Worm (Caenorhabditis elegans): ENCODE data around the gene Y54G11A.7.

The Y54G11A.7 gene

DNA sequence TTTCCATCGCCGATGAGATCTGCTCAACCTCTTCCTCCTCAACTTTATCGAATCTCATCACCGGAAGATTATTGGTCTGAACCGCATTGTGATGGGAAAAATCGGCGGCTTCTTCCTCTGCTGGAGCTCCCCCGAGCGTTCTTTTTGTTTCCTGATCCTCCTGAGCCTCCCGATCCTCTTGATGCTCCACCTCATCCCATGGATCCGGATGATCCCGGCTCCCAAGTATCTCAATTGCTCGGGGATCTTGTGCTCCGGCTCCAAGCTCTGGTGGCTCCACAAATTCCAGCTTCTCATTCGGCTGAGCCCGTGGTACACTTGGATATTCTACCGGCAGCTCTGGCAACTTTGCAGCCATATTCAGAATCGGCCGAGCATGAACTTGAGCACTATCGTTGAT, 39.2 kb upstream of the Y54G11A.7 start:
- TF ChIP-seq sox-4 (tag; optimal IDR thresholded peaks at IDR 0.05) (no peak), zip-5 (tag; optimal IDR thresholded peaks at IDR 0.05) (no peak), ceh-14 (tag; optimal IDR thresholded peaks at IDR 0.05) (no peak), ceh-31 (tag; optimal IDR thresholded peaks at IDR 0.05) (no peak), ref-2 (tag; optimal IDR thresholded peaks at IDR 0.05) (no peak), T23F11.4 (GFP tag; optimal IDR thresholded peaks at IDR 0.05) (no peak), fkh-6 (tag; optimal IDR thresholded peaks at IDR 0.05) (no peak)

- TF ChIP-seq ceh-34 (tag; optimal IDR thresholded peaks at IDR 0.05) (no peak), nfya-1 (tag; optimal IDR thresholded peaks at IDR 0.05) (peak; percentile 97)
Measured at ce11 chrII:14269142-14269593, 27.9 kb upstream of the Y54G11A.7 start, which contains the start of gene Y54G11A.1. Y54G11A.1 (minus strand) TSS chrII:14269192.

DNA sequence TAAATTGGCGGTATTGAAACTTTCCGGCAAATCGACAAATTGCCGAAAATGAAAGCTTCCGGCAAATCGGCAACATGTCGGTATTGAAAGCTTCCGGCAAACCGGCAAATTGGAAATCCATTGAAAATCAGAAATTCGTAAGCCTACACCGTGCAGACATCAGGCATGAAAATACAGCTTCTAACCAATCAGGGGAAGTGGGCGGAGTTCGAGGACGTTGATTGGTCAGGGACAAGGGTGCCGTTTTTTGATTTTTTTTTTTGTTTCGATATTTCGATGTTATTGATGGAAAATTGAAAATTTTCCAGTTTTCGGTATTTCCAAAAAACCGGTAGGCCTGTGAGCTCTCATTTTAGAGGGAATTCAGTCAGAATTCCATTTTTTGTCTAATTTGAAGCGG, 27.3 kb upstream of the Y54G11A.7 start:
- TF ChIP-seq nfya-1 (tag; optimal IDR thresholded peaks at IDR 0.05), result peak; percentile 88
- TF ChIP-seq K02D7.2 (tag; optimal IDR thresholded peaks at IDR 0.05), result no peak

DNA sequence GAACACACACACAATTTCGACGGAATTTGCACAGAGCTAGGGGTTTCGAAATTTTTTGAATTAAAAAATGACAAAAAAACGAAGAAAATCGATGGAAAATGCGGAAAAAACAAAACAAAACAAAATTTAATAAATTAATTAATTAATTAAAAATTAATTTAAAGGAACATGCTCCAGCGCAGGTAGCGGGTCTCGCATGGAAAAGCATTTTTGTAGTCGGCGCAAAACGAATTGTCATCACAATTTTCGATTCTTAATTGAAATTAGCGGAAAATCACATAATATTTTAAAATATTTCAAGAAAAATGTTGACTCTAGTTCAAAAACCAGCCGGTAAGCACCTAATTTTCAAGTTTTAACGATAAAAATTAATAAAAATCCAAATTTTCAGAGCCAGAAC, 20.7 kb upstream of the Y54G11A.7 start, which contains the start of gene Y54G11A.3:
TSS of gene Y54G11A.3 (plus strand) at position 213 of the 400 bp plus-strand sequence.
- TF ChIP-seq ttx-3 (tag; optimal IDR thresholded peaks at IDR 0.05), result no peak
- no peak for TF ChIP-seq pax-1 (tag; optimal IDR thresholded peaks at IDR 0.05)
- TF ChIP-seq tbx-7 (tag; optimal IDR thresholded peaks at IDR 0.05), result no peak
- no peak for TF ChIP-seq sox-2 (GFP tag; IDR thresholded peaks at IDR 0.05)
- TF ChIP-seq hlh-8 (tag; optimal IDR thresholded peaks at IDR 0.05), result no peak
- TF ChIP-seq ceh-45 (GFP tag; IDR thresholded peaks at IDR 0.05), result no peak
- no peak for TF ChIP-seq ama-1 (optimal IDR thresholded peaks at IDR 0.05)
- no peak for TF ChIP-seq hlh-13 (GFP tag; optimal IDR thresholded peaks at IDR 0.05)
- no peak for TF ChIP-seq odd-2 (tag; optimal IDR thresholded peaks at IDR 0.05)
- TF ChIP-seq syd-9 (tag; optimal IDR thresholded peaks at IDR 0.05), result no peak
- no peak for TF ChIP-seq madf-2 (tag; optimal IDR thresholded peaks at IDR 0.05)
- TF ChIP-seq rnt-1 (tag; optimal IDR thresholded peaks at IDR 0.05), result no peak
- TF ChIP-seq sdc-2 (tag; optimal IDR thresholded peaks at IDR 0.05), result no peak
- no peak for TF ChIP-seq ahr-1 (tag; optimal IDR thresholded peaks at IDR 0.05)
- TF ChIP-seq ceh-14 (tag; optimal IDR thresholded peaks at IDR 0.05), result no peak
- no peak for TF ChIP-seq ceh-34 (tag; optimal IDR thresholded peaks at IDR 0.05)
- TF ChIP-seq ztf-16 (tag; optimal IDR thresholded peaks at IDR 0.05), result no peak
- TF ChIP-seq ceh-48 (tag; optimal IDR thresholded peaks at IDR 0.05), result no peak
- TF ChIP-seq C08G9.2 (tag; optimal IDR thresholded peaks at IDR 0.05), result no peak

- TF ChIP-seq elt-4 (tag; optimal IDR thresholded peaks at IDR 0.05), result no peak
- no peak for TF ChIP-seq npax-4 (tag; optimal IDR thresholded peaks at IDR 0.05)
- TF ChIP-seq ceh-6 (GFP tag; optimal IDR thresholded peaks at IDR 0.05), result no peak
- TF ChIP-seq dmd-4 (tag; optimal IDR thresholded peaks at IDR 0.05; ENCODE audit: borderline replicate concordance), result no peak
- TF ChIP-seq zip-5 (tag; optimal IDR thresholded peaks at IDR 0.05), result no peak
- TF ChIP-seq ceh-48 (tag; optimal IDR thresholded peaks at IDR 0.05), result no peak
- TF ChIP-seq pag-3 (tag; optimal IDR thresholded peaks at IDR 0.05; ENCODE audit: borderline replicate concordance), result no peak
- TF ChIP-seq pha-4 (tag; optimal IDR thresholded peaks at IDR 0.05), result no peak
- no peak for TF ChIP-seq C38D4.7 (GFP tag; optimal IDR thresholded peaks at IDR 0.05)
- TF ChIP-seq odd-2 (tag; optimal IDR thresholded peaks at IDR 0.05), result no peak
- no peak for TF ChIP-seq ceh-18 (tag; optimal IDR thresholded peaks at IDR 0.05)
- TF ChIP-seq ceh-24 (tag; optimal IDR thresholded peaks at IDR 0.05), result no peak
- no peak for TF ChIP-seq syd-9 (tag; optimal IDR thresholded peaks at IDR 0.05)
- TF ChIP-seq unc-42 (tag; optimal IDR thresholded peaks at IDR 0.05), result no peak
- no peak for TF ChIP-seq fkh-10 (GFP tag; optimal IDR thresholded peaks at IDR 0.05)
- TF ChIP-seq ceh-34 (tag; optimal IDR thresholded peaks at IDR 0.05), result no peak
- TF ChIP-seq pax-1 (tag; optimal IDR thresholded peaks at IDR 0.05), result no peak
- TF ChIP-seq C08G9.2 (tag; optimal IDR thresholded peaks at IDR 0.05), result no peak
- TF ChIP-seq sdc-2 (tag; optimal IDR thresholded peaks at IDR 0.05), result no peak
Measured at ce11 chrII:14287277-14287676, 9.8 kb upstream of the Y54G11A.7 start, which contains the start of gene srh-41. srh-41 (minus strand) TSS chrII:14287377.

Measured in whole organism, late embryonic.